Worm (Caenorhabditis elegans) whole organism, L3 larva: ENCODE results near the gene M04G7.2.
A peak's percentile ranks its signal among the peaks of the same experiment; 100 is the strongest.

Experiments
- R02D3.7 ChIP-seq: fragments of 150-350 bp; optimal IDR thresholded peaks from 2 replicates; lab custom pipeline; 2014; ENCODE audit warnings: missing biosample characterization, missing genetic modification characterization
- ZK546.5 ChIP-seq: sonication (generic microtip); optimal IDR thresholded peaks from 2 replicates; lab custom pipeline; 2017; ENCODE audit warnings: missing biosample characterization, missing genetic modification characterization
- ama-1 ChIP-seq: fragments of 150-350 bp; optimal IDR thresholded peaks from 2 replicates; lab custom pipeline; 2018
- ceh-28 ChIP-seq: fragments of 150-350 bp; optimal IDR thresholded peaks from 2 replicates; lab custom pipeline; 2014; ENCODE audit warnings: missing biosample characterization, missing genetic modification reagents, missing genetic modification characterization
- ceh-9 ChIP-seq: sonication (generic microtip); optimal IDR thresholded peaks from 2 replicates; lab custom pipeline; 2018; ENCODE audit warnings: missing biosample characterization, missing genetic modification characterization
- daf-12 ChIP-seq: fragments of 150-350 bp; optimal IDR thresholded peaks from 2 replicates; lab custom pipeline; 2014; ENCODE audit warnings: missing biosample characterization, missing genetic modification reagents, missing genetic modification characterization
- egl-27 ChIP-seq: sonication (generic microtip); optimal IDR thresholded peaks from 4 replicates; lab custom pipeline; 2017; ENCODE audit warnings: missing biosample characterization, missing genetic modification reagents, missing genetic modification characterization
- egl-5 ChIP-seq: fragments of 150-350 bp; optimal IDR thresholded peaks from 2 replicates; lab custom pipeline; 2017; ENCODE audit warnings: missing biosample characterization, missing genetic modification reagents, missing genetic modification characterization, inconsistent platforms
- elt-2 ChIP-seq: sonication (generic microtip); optimal IDR thresholded peaks from 2 replicates; lab custom pipeline; 2016; ENCODE audit warnings: missing genetic modification reagents, mild to moderate bottlenecking, missing genetic modification characterization, missing compliant biosample characterization
- elt-3 ChIP-seq, 3 experiments: fragments of 150-350 bp in 1 of 3; sonication (generic microtip) in 2 of 3; optimal IDR thresholded peaks; 2 replicates in 2 of 3; 4 replicates in 1 of 3; lab custom pipeline; 2014 to 2017; ENCODE audit warnings: missing biosample characterization in 3 of 3, missing genetic modification characterization in 3 of 3
- hmg-11 ChIP-seq: sonication (generic microtip); optimal IDR thresholded peaks from 2 replicates; lab custom pipeline; 2016; ENCODE audit warnings: missing genetic modification characterization, missing compliant biosample characterization
- jun-1 ChIP-seq: fragments of 150-350 bp; optimal IDR thresholded peaks from 2 replicates; lab custom pipeline; 2014; ENCODE audit warnings: missing biosample characterization, missing genetic modification reagents, missing genetic modification characterization
- lin-15B ChIP-seq: fragments of 150-350 bp; optimal IDR thresholded peaks from 2 replicates; lab custom pipeline; 2014; ENCODE audit warnings: missing biosample characterization, missing genetic modification characterization
- lin-39 ChIP-seq: fragments of 150-350 bp; optimal IDR thresholded peaks from 2 replicates; lab custom pipeline; 2018; ENCODE audit warnings: missing biosample characterization, missing genetic modification reagents, missing genetic modification characterization
- lsy-12 ChIP-seq: sonication (generic microtip); optimal IDR thresholded peaks from 2 replicates; lab custom pipeline; 2016; ENCODE audit warnings: mild to moderate bottlenecking, missing genetic modification characterization, missing compliant biosample characterization
- mdl-1 ChIP-seq: fragments of 150-350 bp; optimal IDR thresholded peaks from 2 replicates; lab custom pipeline; 2014; ENCODE audit warnings: missing biosample characterization, missing genetic modification characterization
- mml-1 ChIP-seq: fragments of 150-350 bp; sonication (generic microtip); optimal IDR thresholded peaks from 3 replicates; lab custom pipeline; 2014; ENCODE audit warnings: missing biosample characterization, missing genetic modification characterization
- nfya-1 ChIP-seq: sonication (generic microtip); optimal IDR thresholded peaks from 2 replicates; lab custom pipeline; 2017; ENCODE audit warnings: missing genetic modification characterization, mild to moderate bottlenecking, missing compliant biosample characterization, antibody characterized with exemption, moderate library complexity; ENCODE audit not compliant: insufficient read depth
- nhr-12 ChIP-seq: fragments of 150-350 bp; optimal IDR thresholded peaks from 2 replicates; lab custom pipeline; 2014; ENCODE audit warnings: missing biosample characterization, missing genetic modification characterization
- nhr-23 ChIP-seq: fragments of 150-350 bp; optimal IDR thresholded peaks from 2 replicates; lab custom pipeline; 2014; ENCODE audit warnings: missing biosample characterization, missing genetic modification reagents, missing genetic modification characterization
- nhr-237 ChIP-seq: fragments of 150-350 bp; optimal IDR thresholded peaks from 2 replicates; lab custom pipeline; 2014; ENCODE audit warnings: missing biosample characterization, missing genetic modification characterization
- nhr-25 ChIP-seq: sonication (generic microtip); optimal IDR thresholded peaks from 2 replicates; lab custom pipeline; 2017; ENCODE audit warnings: missing biosample characterization, missing genetic modification characterization
- nhr-43 ChIP-seq: sonication (generic microtip); optimal IDR thresholded peaks from 2 replicates; lab custom pipeline; 2016; ENCODE audit warnings: mild to moderate bottlenecking, missing genetic modification characterization, missing compliant biosample characterization; ENCODE audit not compliant: poor library complexity, severe bottlenecking
- nhr-67 ChIP-seq: fragments of 150-350 bp; optimal IDR thresholded peaks from 2 replicates; lab custom pipeline; 2014; ENCODE audit warnings: missing biosample characterization, missing genetic modification characterization
- nhr-76 ChIP-seq: fragments of 150-350 bp; sonication (generic microtip); optimal IDR thresholded peaks from 5 replicates; lab custom pipeline; 2014; ENCODE audit warnings: missing biosample characterization, missing genetic modification characterization
- nhr-77 ChIP-seq: fragments of 150-350 bp; optimal IDR thresholded peaks from 2 replicates; lab custom pipeline; 2014; ENCODE audit warnings: missing biosample characterization, missing genetic modification characterization
- pha-4 ChIP-seq: fragments of 150-350 bp; optimal IDR thresholded peaks from 2 replicates; lab custom pipeline; 2014; ENCODE audit warnings: missing biosample characterization, missing genetic modification reagents, missing genetic modification characterization
- pqm-1 ChIP-seq: fragments of 150-350 bp; optimal IDR thresholded peaks from 2 replicates; lab custom pipeline; 2017; ENCODE audit warnings: missing biosample characterization, missing genetic modification characterization, inconsistent platforms
- sea-2 ChIP-seq: fragments of 150-350 bp; sonication (generic microtip); optimal IDR thresholded peaks from 4 replicates; lab custom pipeline; 2014; ENCODE audit warnings: missing biosample characterization, missing genetic modification reagents, missing genetic modification characterization
- skn-1 ChIP-seq: fragments of 150-350 bp; optimal IDR thresholded peaks from 2 replicates; lab custom pipeline; 2014; ENCODE audit warnings: missing biosample characterization, missing genetic modification characterization
- snpc-4 ChIP-seq: fragments of 150-350 bp; optimal IDR thresholded peaks from 2 replicates; lab custom pipeline; 2014; ENCODE audit warnings: missing biosample characterization, missing genetic modification characterization
- tbx-2 ChIP-seq: sonication (generic microtip); optimal IDR thresholded peaks from 2 replicates; lab custom pipeline; 2016; ENCODE audit warnings: mild to moderate bottlenecking, missing genetic modification characterization, missing compliant biosample characterization
- unc-39 ChIP-seq: sonication (generic microtip); optimal IDR thresholded peaks from 4 replicates; lab custom pipeline; 2017; ENCODE audit warnings: missing biosample characterization, missing genetic modification characterization
- zag-1 ChIP-seq: fragments of 150-350 bp; optimal IDR thresholded peaks from 2 replicates; lab custom pipeline; 2014; ENCODE audit warnings: missing biosample characterization, missing genetic modification characterization

Gene M04G7.2

DNA sequence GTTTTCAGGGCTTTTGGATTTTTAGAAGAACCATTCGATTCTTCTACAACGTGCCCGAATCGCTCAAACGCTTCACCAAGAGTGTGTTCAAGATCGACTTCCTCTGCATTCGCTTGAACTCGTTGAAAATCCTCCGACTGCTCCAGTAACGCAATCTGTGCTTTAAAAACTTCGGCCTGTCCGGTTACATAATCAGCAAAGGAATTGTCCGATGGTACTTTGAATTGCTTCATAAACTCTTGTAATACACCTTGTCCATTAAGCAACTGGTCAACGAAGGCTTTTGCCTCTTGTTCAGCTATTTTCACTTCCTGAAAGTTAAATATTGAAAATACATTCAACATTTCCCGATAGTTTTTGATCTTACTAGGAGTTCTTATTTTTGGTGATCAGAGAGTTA lies 40.1 kb downstream of the M04G7.2 start:
- TF ChIP-seq nhr-67 = no peak

DNA sequence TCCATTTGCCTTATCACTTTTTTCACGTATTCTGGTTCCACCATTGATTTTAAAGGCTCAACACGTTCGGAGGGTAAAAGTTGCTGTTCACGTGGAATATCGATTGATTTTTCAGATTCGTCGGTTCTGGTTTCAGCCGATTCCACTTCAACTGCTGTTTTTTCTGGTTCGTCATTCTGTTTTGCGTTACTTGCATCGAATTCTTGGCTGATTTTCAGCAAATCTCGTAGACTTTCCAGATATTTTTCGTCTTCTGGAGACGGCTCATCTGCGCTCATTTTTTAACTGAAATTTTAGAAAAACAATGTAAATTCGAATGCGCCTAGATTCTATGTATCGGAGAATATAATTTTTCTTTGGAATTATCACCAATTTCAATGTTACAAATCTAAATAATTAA lies 41.2 kb downstream of the M04G7.2 start, which contains the start of gene eri-1:
eri-1 (minus strand) TSS at position 285 of the 400 bp plus-strand sequence.
- TF ChIP-seq egl-5 = no peak
- TF ChIP-seq nhr-237 = no peak
- no peak for TF ChIP-seq ama-1 (lab: Kevin White, UChicago)
- TF ChIP-seq snpc-4 = no peak
- TF ChIP-seq ceh-28 (tag; lab: Kevin White, UChicago) = peak; percentile 21

DNA sequence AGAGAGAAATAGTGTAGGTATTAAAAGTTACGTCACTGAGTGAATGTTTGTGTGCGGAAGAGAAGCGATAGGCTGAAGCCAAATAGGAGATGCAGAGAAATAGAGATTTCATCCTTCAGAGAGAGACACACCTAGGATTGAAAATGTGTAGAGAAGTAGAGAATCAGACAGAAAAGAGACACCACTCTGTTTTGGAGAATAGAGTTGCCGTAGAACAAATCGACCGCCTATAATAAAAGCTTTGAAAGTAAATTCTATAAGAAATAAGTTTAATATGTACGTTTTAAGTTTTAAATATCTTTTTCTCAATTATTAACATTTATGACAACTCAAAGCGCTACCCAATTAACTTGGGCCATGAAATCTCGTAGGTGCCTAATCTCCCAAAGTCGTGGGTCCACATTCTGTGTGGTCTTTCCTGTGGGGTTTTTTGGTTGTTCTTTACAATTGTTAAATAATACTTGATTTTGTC lies 50.4 kb downstream of the M04G7.2 start, which contains the start of gene T07A9.12:
T07A9.12 (plus strand) TSS at position 448 of the 472 bp plus-strand sequence.
- TF ChIP-seq ZK546.5 (tag; lab: Kevin White, UChicago) (no peak), lsy-12 (tag; lab: Kevin White, UChicago) (peak; percentile 43), mml-1 (tag; lab: Kevin White, UChicago) (no peak), nhr-25 (peak; percentile 53), tbx-2 (tag; lab: Kevin White, UChicago) (no peak), pqm-1 (tag; lab: Kevin White, UChicago) (peak; percentile 58), daf-12 (tag; lab: Kevin White, UChicago) (no peak), lin-15B (peak; percentile 56), ceh-9 (tag; lab: Kevin White, UChicago) (no peak), nhr-43 (tag; lab: Kevin White, UChicago) (peak; percentile 68), zag-1 (tag; lab: Kevin White, UChicago) (no peak), nhr-23 (peak; percentile 81), R02D3.7 (tag; lab: Kevin White, UChicago) (peak; percentile 47), nfya-1 (peak; percentile 76), nhr-77 (tag; lab: Kevin White, UChicago) (peak; percentile 13), sea-2 (GFP tag; lab: Kevin White, UChicago) (no peak), egl-5 (no peak), ceh-28 (tag; lab: Kevin White, UChicago) (peak; percentile 20), jun-1 (tag; lab: Kevin White, UChicago) (peak; percentile 65), skn-1 (tag; lab: Kevin White, UChicago) (peak; percentile 79), elt-2 (tag; lab: Kevin White, UChicago) (peak; percentile 73), snpc-4 (peak; percentile 11), pha-4 (tag; lab: Kevin White, UChicago) (peak; percentile 93), hmg-11 (tag; lab: Kevin White, UChicago) (peak; percentile 59), egl-27 (tag; lab: Kevin White, UChicago) (no peak), ama-1 (lab: Kevin White, UChicago) (no peak), nhr-12 (tag; lab: Kevin White, UChicago) (no peak)
- TF ChIP-seq, all 47 proteins: peak for 16

DNA sequence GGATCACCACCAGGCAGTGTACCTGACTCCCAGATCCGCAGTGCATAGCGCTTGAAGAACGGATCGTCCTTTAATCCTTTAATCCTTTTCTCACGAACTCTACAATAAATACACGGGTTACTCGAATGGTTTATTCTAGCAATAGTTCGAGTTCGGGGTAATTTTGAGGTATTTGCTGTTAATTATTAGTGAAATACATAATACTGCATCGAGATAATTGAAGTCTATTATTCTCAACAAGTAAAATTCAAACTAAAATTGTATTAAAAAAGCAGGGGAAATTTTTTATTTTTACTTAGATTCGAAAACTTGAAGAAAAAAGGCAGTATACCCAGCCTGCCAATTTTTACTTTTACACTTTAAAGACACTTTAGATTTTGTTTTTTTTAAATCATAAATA lies 50.9 kb downstream of the M04G7.2 start, which contains the start of gene kgb-1:
kgb-1 (minus strand) TSS at position 101 of the 400 bp plus-strand sequence.
- no peak for TF ChIP-seq nhr-77 (tag; lab: Kevin White, UChicago)
- no peak for TF ChIP-seq pqm-1 (tag; lab: Kevin White, UChicago)
- TF ChIP-seq ama-1 (lab: Kevin White, UChicago) = no peak
- no peak for TF ChIP-seq skn-1 (tag; lab: Kevin White, UChicago)
- TF ChIP-seq unc-39 (tag; lab: Kevin White, UChicago) = no peak
- TF ChIP-seq nhr-67 = no peak
- TF ChIP-seq daf-12 (tag; lab: Kevin White, UChicago) = no peak
- TF ChIP-seq nhr-76 (tag; lab: Kevin White, UChicago) = no peak
- TF ChIP-seq nhr-25 = no peak
- no peak for TF ChIP-seq tbx-2 (tag; lab: Kevin White, UChicago)
- TF ChIP-seq ceh-9 (tag; lab: Kevin White, UChicago) = no peak
- TF ChIP-seq zag-1 (tag; lab: Kevin White, UChicago) = no peak
- TF ChIP-seq nhr-237 = no peak
- no peak for TF ChIP-seq elt-3 (tag; optimal IDR thresholded peaks at IDR 0.05; lab: Kevin White, UChicago)
- no peak for TF ChIP-seq mdl-1 (tag; lab: Kevin White, UChicago)
- TF ChIP-seq ceh-28 (tag; lab: Kevin White, UChicago) = no peak
- no peak for TF ChIP-seq lin-39 (tag; lab: Kevin White, UChicago)
